Worm (Caenorhabditis elegans) whole organism, L1 larva: ENCODE measurements around the gene R10E4.1.
A peak's percentile ranks its signal among the peaks of the same experiment; 100 is the strongest.

Source experiments
- C16A3.4 ChIP-seq: fragments of 150-350 bp; optimal IDR thresholded peaks from 2 replicates; lab custom pipeline; 2014; ENCODE audit warnings: missing biosample characterization, missing genetic modification characterization
- F16B12.6 ChIP-seq: fragments of 150-350 bp; optimal IDR thresholded peaks from 2 replicates; lab custom pipeline; 2014; ENCODE audit warnings: missing biosample characterization, missing genetic modification characterization
- aha-1 ChIP-seq: fragments of 150-350 bp; optimal IDR thresholded peaks from 2 replicates; lab custom pipeline; 2014; ENCODE audit warnings: missing biosample characterization, missing genetic modification characterization
- alr-1 ChIP-seq: fragments of 200-800 bp; sonication (Bioruptor generic); optimal IDR thresholded peaks from 2 replicates; lab custom pipeline; 2018; ENCODE audit warnings: borderline replicate concordance, mild to moderate bottlenecking, missing genetic modification characterization, missing compliant biosample characterization
- aly-2 ChIP-seq: fragments of 150-350 bp; optimal IDR thresholded peaks from 2 replicates; lab custom pipeline; 2014; ENCODE audit warnings: missing biosample characterization, missing genetic modification characterization
- ceh-8 ChIP-seq: fragments of 200-800 bp; sonication (Bioruptor generic); optimal IDR thresholded peaks from 2 replicates; lab custom pipeline; 2018; ENCODE audit warnings: mild to moderate bottlenecking, missing genetic modification characterization, moderate library complexity, missing compliant biosample characterization
- ceh-88 ChIP-seq: fragments of 200-800 bp; sonication (Bioruptor generic); IDR thresholded peaks from 2 replicates; pipeline ENCODE4 v1.3.6; 2022; ENCODE audit warnings: missing genetic modification characterization, missing compliant biosample characterization
- dpl-1 ChIP-seq, 3 experiments: fragments of 150-350 bp in 2 of 3; sonication (generic microtip) in 1 of 3; optimal IDR thresholded peaks; 2 replicates each; lab custom pipeline; 2014 to 2017; ENCODE audit warnings: missing biosample characterization in 3 of 3, missing genetic modification characterization in 3 of 3, missing genetic modification reagents in 3 of 3
- efl-1 ChIP-seq, 4 experiments: fragments of 150-350 bp; optimal IDR thresholded peaks in 3 of 4; peaks in 1 of 4; 1 replicate in 1 of 4; 2 replicates in 3 of 4; lab custom pipeline; 2014; ENCODE audit warnings: missing biosample characterization in 2 of 4, missing genetic modification characterization in 2 of 4, missing genetic modification reagents in 2 of 4
- efl-3 ChIP-seq: fragments of 200-800 bp; sonication (Bioruptor generic); optimal IDR thresholded peaks from 2 replicates; lab custom pipeline; 2018; ENCODE audit warnings: mild to moderate bottlenecking, missing genetic modification characterization, missing compliant biosample characterization
- egl-27 ChIP-seq, 2 experiments: fragments of 150-350 bp in 1 of 2; sonication (generic microtip); optimal IDR thresholded peaks; 3 replicates each; lab custom pipeline; 2017 to 2018; ENCODE audit warnings: missing biosample characterization in 2 of 2, missing genetic modification characterization in 2 of 2, missing genetic modification reagents in 2 of 2
- elt-3 ChIP-seq, 6 experiments: fragments of 150-350 bp in 1 of 6; sonication (generic microtip); optimal IDR thresholded peaks; 2 replicates each; lab custom pipeline; 2017 to 2018; ENCODE audit warnings: missing biosample characterization in 6 of 6, missing genetic modification characterization in 6 of 6, inconsistent platforms in 1 of 6
- fkh-4 ChIP-seq: sonication (generic microtip); optimal IDR thresholded peaks from 2 replicates; lab custom pipeline; 2016; ENCODE audit warnings: missing compliant biosample characterization, missing genetic modification characterization, borderline replicate concordance
- fkh-8 ChIP-seq: sonication (generic microtip); optimal IDR thresholded peaks from 2 replicates; lab custom pipeline; 2016; ENCODE audit warnings: mild to moderate bottlenecking, missing genetic modification characterization, missing compliant biosample characterization
- fos-1 ChIP-seq: fragments of 150-350 bp; optimal IDR thresholded peaks from 2 replicates; lab custom pipeline; 2014; ENCODE audit warnings: missing biosample characterization, missing genetic modification characterization
- grh-1 ChIP-seq: fragments of 200-800 bp; sonication (Bioruptor generic); IDR thresholded peaks from 2 replicates; pipeline ENCODE4 v1.3.6; 2022; ENCODE audit warnings: missing genetic modification reagents, missing genetic modification characterization, missing compliant biosample characterization
- hlh-4 ChIP-seq: sonication (generic microtip); optimal IDR thresholded peaks from 2 replicates; lab custom pipeline; 2016; ENCODE audit warnings: mild to moderate bottlenecking, missing genetic modification characterization, missing compliant biosample characterization
- hpl-2 ChIP-seq: fragments of 150-350 bp; optimal IDR thresholded peaks from 2 replicates; lab custom pipeline; 2014; ENCODE audit warnings: missing biosample characterization, missing genetic modification reagents, missing genetic modification characterization
- irx-1 ChIP-seq: sonication (generic microtip); optimal IDR thresholded peaks from 2 replicates; lab custom pipeline; 2016; ENCODE audit warnings: missing genetic modification characterization, missing compliant biosample characterization
- jun-1 ChIP-seq: fragments of 150-350 bp; optimal IDR thresholded peaks from 2 replicates; lab custom pipeline; 2014; ENCODE audit warnings: missing biosample characterization, missing genetic modification reagents, missing genetic modification characterization
- lin-13 ChIP-seq: fragments of 150-350 bp; optimal IDR thresholded peaks from 2 replicates; lab custom pipeline; 2014; ENCODE audit warnings: missing biosample characterization, missing genetic modification reagents, missing genetic modification characterization
- lin-14 ChIP-seq: fragments of 200-800 bp; sonication (Bioruptor generic); optimal IDR thresholded peaks from 2 replicates; lab custom pipeline; 2018; ENCODE audit warnings: mild to moderate bottlenecking, missing genetic modification characterization, moderate library complexity, missing compliant biosample characterization
- lin-35 ChIP-seq, 2 experiments: fragments of 150-350 bp; optimal IDR thresholded peaks; 2 replicates each; lab custom pipeline; 2014; ENCODE audit warnings: missing biosample characterization in 2 of 2, missing genetic modification characterization in 2 of 2, missing genetic modification reagents in 2 of 2
- lin-39 ChIP-seq: fragments of 150-350 bp; optimal IDR thresholded peaks from 2 replicates; lab custom pipeline; 2014; ENCODE audit warnings: missing biosample characterization, missing genetic modification reagents, missing genetic modification characterization
- lir-3 ChIP-seq: sonication (generic microtip); optimal IDR thresholded peaks from 2 replicates; lab custom pipeline; 2016; ENCODE audit warnings: mild to moderate bottlenecking, missing genetic modification characterization, moderate library complexity, missing compliant biosample characterization; ENCODE audit not compliant: poor library complexity
- lsy-2 ChIP-seq, 2 experiments: fragments of 150-350 bp; optimal IDR thresholded peaks; 2 replicates each; lab custom pipeline; 2014; ENCODE audit warnings: missing biosample characterization in 2 of 2, missing genetic modification characterization in 2 of 2
- mef-2 ChIP-seq: fragments of 150-350 bp; optimal IDR thresholded peaks from 2 replicates; lab custom pipeline; 2014; ENCODE audit warnings: missing biosample characterization, missing genetic modification characterization
- mep-1 ChIP-seq: fragments of 150-350 bp; optimal IDR thresholded peaks from 2 replicates; lab custom pipeline; 2014; ENCODE audit warnings: missing biosample characterization, missing genetic modification characterization
- nhr-12 ChIP-seq: sonication (generic microtip); optimal IDR thresholded peaks from 2 replicates; lab custom pipeline; 2017; ENCODE audit warnings: missing biosample characterization, missing genetic modification characterization
- nhr-19 ChIP-seq: fragments of 200-800 bp; sonication (Bioruptor generic); conservative IDR thresholded peaks from 2 replicates; pipeline ENCODE4 v1.3.6; 2022; ENCODE audit warnings: missing genetic modification characterization, missing compliant biosample characterization
- nhr-20 ChIP-seq: sonication (generic microtip); optimal IDR thresholded peaks from 2 replicates; lab custom pipeline; 2016; ENCODE audit warnings: mild to moderate bottlenecking, missing genetic modification characterization, missing compliant biosample characterization
- nhr-237 ChIP-seq: fragments of 150-350 bp; optimal IDR thresholded peaks from 2 replicates; lab custom pipeline; 2014; ENCODE audit warnings: missing biosample characterization, missing genetic modification characterization
- nhr-28 ChIP-seq: fragments of 150-350 bp; optimal IDR thresholded peaks from 2 replicates; lab custom pipeline; 2014; ENCODE audit warnings: missing biosample characterization, missing genetic modification characterization
- nhr-47 ChIP-seq: sonication (generic microtip); optimal IDR thresholded peaks from 2 replicates; lab custom pipeline; 2016; ENCODE audit warnings: mild to moderate bottlenecking, missing genetic modification characterization, moderate library complexity, missing compliant biosample characterization
- nhr-71 ChIP-seq: sonication (generic microtip); optimal IDR thresholded peaks from 2 replicates; lab custom pipeline; 2016; ENCODE audit warnings: mild to moderate bottlenecking, missing genetic modification characterization, moderate library complexity, missing compliant biosample characterization
- nhr-77 ChIP-seq: fragments of 150-350 bp; optimal IDR thresholded peaks from 2 replicates; lab custom pipeline; 2014; ENCODE audit warnings: missing biosample characterization, missing genetic modification characterization
- nhr-85 ChIP-seq: sonication (generic microtip); peaks from one replicate; lab custom pipeline; 2016; ENCODE audit warnings: missing genetic modification characterization, inconsistent platforms, missing compliant biosample characterization
- pax-3 ChIP-seq: fragments of 200-800 bp; sonication (Bioruptor generic); optimal IDR thresholded peaks from 2 replicates; lab custom pipeline; 2018; ENCODE audit warnings: mild to moderate bottlenecking, missing genetic modification characterization, moderate library complexity, missing compliant biosample characterization
- rnt-1 ChIP-seq: sonication (generic microtip); optimal IDR thresholded peaks from 2 replicates; lab custom pipeline; 2016; ENCODE audit warnings: mild to moderate bottlenecking, missing genetic modification characterization, moderate library complexity, missing compliant biosample characterization
- sox-4 ChIP-seq: sonication (generic microtip); optimal IDR thresholded peaks from 2 replicates; lab custom pipeline; 2016; ENCODE audit warnings: missing genetic modification characterization, missing compliant biosample characterization
- swsn-7 ChIP-seq: sonication (generic microtip); optimal IDR thresholded peaks from 2 replicates; lab custom pipeline; 2016; ENCODE audit warnings: missing genetic modification characterization, missing compliant biosample characterization
- tbx-2 ChIP-seq: sonication (generic microtip); optimal IDR thresholded peaks from 2 replicates; lab custom pipeline; 2016; ENCODE audit warnings: missing genetic modification characterization, missing compliant biosample characterization
- tlp-1 ChIP-seq: fragments of 150-350 bp; optimal IDR thresholded peaks from 2 replicates; lab custom pipeline; 2014; ENCODE audit warnings: missing biosample characterization, missing genetic modification characterization
- unc-30 ChIP-seq: sonication (generic microtip); optimal IDR thresholded peaks from 2 replicates; lab custom pipeline; 2017; ENCODE audit warnings: missing biosample characterization, missing genetic modification characterization
- unc-62 ChIP-seq: fragments of 150-350 bp; optimal IDR thresholded peaks from 2 replicates; lab custom pipeline; 2014; ENCODE audit warnings: missing biosample characterization, missing genetic modification reagents, missing genetic modification characterization
- unc-86 ChIP-seq: sonication (generic microtip); optimal IDR thresholded peaks from 2 replicates; lab custom pipeline; 2016; ENCODE audit warnings: missing genetic modification characterization, missing compliant biosample characterization
- unc-98 ChIP-seq: fragments of 200-800 bp; sonication (Bioruptor generic); IDR thresholded peaks from 2 replicates; pipeline ENCODE4 v1.3.6; 2022; ENCODE audit warnings: missing genetic modification characterization, missing compliant biosample characterization
- zag-1 ChIP-seq: fragments of 150-350 bp; optimal IDR thresholded peaks from 2 replicates; lab custom pipeline; 2014; ENCODE audit warnings: missing biosample characterization, missing genetic modification characterization
- zip-4 ChIP-seq: fragments of 200-800 bp; sonication (Bioruptor generic); optimal IDR thresholded peaks from 2 replicates; lab custom pipeline; 2018; ENCODE audit warnings: mild to moderate bottlenecking, missing genetic modification characterization, moderate library complexity, missing compliant biosample characterization

Gene R10E4.1

DNA sequence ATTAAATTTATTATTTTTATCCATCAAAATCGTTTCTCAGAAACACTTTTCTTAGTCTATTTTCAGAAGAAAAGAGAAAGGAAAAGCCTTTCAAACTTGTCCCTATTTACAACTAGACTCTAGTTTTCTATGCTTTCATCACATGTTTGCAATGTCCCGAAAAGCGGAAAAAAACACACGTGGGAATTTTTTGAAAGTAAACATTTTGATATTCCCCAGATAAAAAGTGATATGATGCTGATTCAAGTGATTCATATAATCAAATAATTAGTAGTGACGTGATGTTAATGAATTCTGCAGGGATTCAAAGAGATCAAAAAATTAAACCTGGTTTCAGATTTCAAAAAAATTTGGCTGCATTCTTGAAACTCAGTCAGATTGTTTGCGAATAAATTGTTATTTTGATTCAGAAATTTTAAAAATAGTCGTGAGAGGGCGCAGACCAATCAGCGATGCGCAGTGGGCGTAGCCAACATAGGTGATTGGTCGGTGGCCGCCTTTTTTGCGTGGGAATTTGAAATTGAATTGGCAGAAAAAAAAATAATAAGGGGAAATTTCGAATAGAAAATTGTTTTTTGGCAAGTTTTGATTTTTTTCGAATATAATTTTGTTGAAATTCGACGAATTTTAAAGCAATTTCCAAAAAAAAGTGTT is 34.8 kb upstream of the R10E4.1 start:
- no peak for TF ChIP-seq lir-3 (tag; lab: Kevin White, UChicago)
- TF ChIP-seq fkh-8: peak; percentile 29
- no peak for TF ChIP-seq jun-1 (tag; lab: Kevin White, UChicago)
- no peak for TF ChIP-seq grh-1 (GFP tag; lab: Robert Waterston, UW)
- TF ChIP-seq alr-1 (tag; lab: Kevin White, UChicago): no peak
- TF ChIP-seq aly-2 (tag; lab: Kevin White, UChicago): no peak
- no peak for TF ChIP-seq dpl-1 (GFP tag; optimal IDR thresholded peaks at IDR 0.05; lab: Kevin White, UChicago)
- no peak for TF ChIP-seq nhr-237 (tag; lab: Kevin White, UChicago)
- no peak for TF ChIP-seq nhr-19 (GFP tag; lab: Robert Waterston, UW)
- no peak for TF ChIP-seq lin-39
- no peak for TF ChIP-seq lin-14 (GFP tag; lab: Kevin White, UChicago)
- TF ChIP-seq nhr-20 (tag; lab: Kevin White, UChicago): peak; percentile 93
- no peak for TF ChIP-seq mef-2 (tag; lab: Kevin White, UChicago)
- TF ChIP-seq pax-3 (tag; lab: Kevin White, UChicago): no peak
- TF ChIP-seq nhr-28 (tag; lab: Kevin White, UChicago): no peak
- TF ChIP-seq efl-1 (optimal IDR thresholded peaks at IDR 0.05; lab: Kevin White, UChicago): no peak
- peak; percentile 4 to 21 for TF ChIP-seq efl-1 (GFP tag; optimal IDR thresholded peaks at IDR 0.05 in 1 of 2; lab: Kevin White, UChicago)
- no peak for TF ChIP-seq tbx-2
- no peak for TF ChIP-seq tlp-1 (tag; lab: Kevin White, UChicago)
- TF ChIP-seq hpl-2 (GFP tag; lab: Kevin White, UChicago): no peak
- no peak for TF ChIP-seq efl-3 (GFP tag; lab: Kevin White, UChicago)
- no peak for TF ChIP-seq nhr-12 (tag; lab: Kevin White, UChicago)
- TF ChIP-seq unc-62: no peak
- TF ChIP-seq nhr-85 (tag; lab: Kevin White, UChicago): no peak
- TF ChIP-seq aha-1 (tag; lab: Kevin White, UChicago): no peak
- peak; percentile 14 for TF ChIP-seq nhr-71 (tag; lab: Kevin White, UChicago)
- TF ChIP-seq F16B12.6: no peak
- peak; percentile 67 for TF ChIP-seq ceh-8 (GFP tag; lab: Kevin White, UChicago)
- TF ChIP-seq lin-13 (GFP tag; lab: Kevin White, UChicago): no peak
- TF ChIP-seq fkh-4 (tag; lab: Kevin White, UChicago): no peak
- no peak for TF ChIP-seq irx-1 (tag; lab: Kevin White, UChicago)
- no peak for TF ChIP-seq zag-1
- TF ChIP-seq rnt-1 (tag; lab: Kevin White, UChicago): no peak

DNA sequence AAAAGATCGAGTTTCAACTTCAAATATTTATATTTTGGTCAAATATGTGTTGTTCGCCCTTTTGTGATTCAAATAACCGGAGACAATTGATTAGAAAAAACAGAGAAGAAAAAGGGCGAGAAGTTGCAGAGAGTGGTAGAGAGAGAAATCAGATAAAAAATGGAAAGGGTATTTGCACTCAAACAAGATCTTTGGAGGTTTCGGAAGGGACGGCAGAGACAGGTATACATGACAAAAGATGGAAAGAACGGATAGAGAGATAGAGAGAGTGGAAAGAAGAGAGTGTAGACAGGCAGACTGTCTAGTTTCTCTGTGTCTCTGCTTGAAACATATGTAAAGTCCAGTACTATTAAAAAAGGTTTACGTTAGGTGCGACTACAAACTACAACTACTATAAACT is 33.4 kb upstream of the R10E4.1 start:
- TF ChIP-seq nhr-77 (tag; lab: Kevin White, UChicago) (no peak), swsn-7 (tag; lab: Kevin White, UChicago) (peak; percentile 11), nhr-71 (tag; lab: Kevin White, UChicago) (peak; percentile 63), elt-3 (tag; optimal IDR thresholded peaks at IDR 0.05; lab: Kevin White, UChicago) (peak in 2 of 6 experiments; percentile 12 to 30), tbx-2 (peak; percentile 33), hpl-2 (GFP tag; lab: Kevin White, UChicago) (no peak), hlh-4 (tag; lab: Kevin White, UChicago) (no peak), fos-1 (tag; lab: Kevin White, UChicago) (no peak), unc-86 (no peak), unc-30 (no peak), irx-1 (tag; lab: Kevin White, UChicago) (no peak), nhr-47 (tag; lab: Kevin White, UChicago) (peak; percentile 14), lsy-2 (tag; optimal IDR thresholded peaks at IDR 0.05; lab: Kevin White, UChicago) (peak in 1 of 2 experiments; percentile 45), sox-4 (tag; lab: Kevin White, UChicago) (no peak), alr-1 (tag; lab: Kevin White, UChicago) (no peak), C16A3.4 (peak; percentile 31), lir-3 (tag; lab: Kevin White, UChicago) (no peak), lin-35 (GFP tag; optimal IDR thresholded peaks at IDR 0.05; lab: Kevin White, UChicago) (peak in 1 of 2 experiments; percentile 45), nhr-20 (tag; lab: Kevin White, UChicago) (peak; percentile 84), nhr-19 (GFP tag; lab: Robert Waterston, UW) (peak; percentile 20; the same call in 1 of the 2 replicates), unc-98 (GFP tag; lab: Robert Waterston, UW) (no peak), mep-1 (tag; lab: Kevin White, UChicago) (peak; percentile 29), ceh-88 (GFP tag; lab: Robert Waterston, UW) (no peak), egl-27 (tag; optimal IDR thresholded peaks at IDR 0.05; lab: Kevin White, UChicago) (no peak), unc-62 (no peak), lin-39 (no peak), rnt-1 (tag; lab: Kevin White, UChicago) (no peak), zip-4 (GFP tag; lab: Kevin White, UChicago) (no peak)
